Fruit fly (Drosophila melanogaster): ENCODE results near the gene tio.

Gene tio

dm6 chr2L:22018861-22019270, at the start of gene tio (continued):
- TF ChIP-seq Drgx (GFP tag; IDR thresholded peaks at IDR 0.05) (0 out of 2 replicates have a peak, but pooled peaks have one; percentile 36), Hr78 (GFP tag; optimal IDR thresholded peaks at IDR 0.05) (peak in 1 of 2 experiments; percentile 41), cg (GFP tag; optimal IDR thresholded peaks at IDR 0.05) (peak; percentile 85), Side (GFP tag; optimal IDR thresholded peaks at IDR 0.05) (peak; percentile 51), sens (GFP tag) (peak; percentile 44), Doc3 (GFP tag; IDR thresholded peaks at IDR 0.05; ENCODE audit: partially characterized antibody) (peak; percentile 62; the same call in 2 of the 3 replicates), cad (GFP tag; optimal IDR thresholded peaks at IDR 0.05) (peak; percentile 67), Eip74EF (GFP tag; optimal IDR thresholded peaks at IDR 0.05) (no peak), abd-A (tag; optimal IDR thresholded peaks at IDR 0.05) (peak; percentile 70), CG13287 (GFP tag; IDR thresholded peaks at IDR 0.05; ENCODE audit: partially characterized antibody) (peak; percentile 66), CG32532 (GFP tag; IDR thresholded peaks at IDR 0.05) (peak; percentile 51; the same call in 1 of the 2 replicates), CG9932 (GFP tag; IDR thresholded peaks at IDR 0.05) (peak; percentile 30; the same call in 1 of the 2 replicates), bowl (GFP tag; IDR thresholded peaks at IDR 0.05) (peak; percentile 58; the same call in 1 of the 2 replicates), CG16813 (GFP tag; IDR thresholded peaks at IDR 0.05; ENCODE audit: partially characterized antibody) (peak; percentile 18; the same call in 1 of the 3 replicates), ci (GFP tag; IDR thresholded peaks at IDR 0.05) (peak; percentile 61; the same call in 2 of the 3 replicates), ewg (GFP tag; optimal IDR thresholded peaks at IDR 0.05) (peak; percentile 84), lbe (GFP tag; optimal IDR thresholded peaks at IDR 0.05) (peak; percentile 60), CG10321 (GFP tag; IDR thresholded peaks at IDR 0.05) (0 out of 2 replicates have a peak, but pooled peaks have one; percentile 18), sr (GFP tag; IDR thresholded peaks at IDR 0.05) (peak; percentile 43; the same call in 1 of the 3 replicates), Nf-YB (GFP tag; optimal IDR thresholded peaks at IDR 0.05) (peak; percentile 80), CG17385 (GFP tag; optimal IDR thresholded peaks at IDR 0.05) (peak; percentile 41), Adf1 (GFP tag; IDR thresholded peaks at IDR 0.05) (peak; percentile 95), CG2129 (GFP tag; IDR thresholded peaks at IDR 0.05; ENCODE audit: partially characterized antibody) (peak; percentile 26; the same call in 1 of the 2 replicates), CG15601 (tag; optimal IDR thresholded peaks at IDR 0.05) (peak; percentile 58), Dll (GFP tag; IDR thresholded peaks at IDR 0.05; ENCODE audit: partially characterized antibody) (peak; percentile 71; the same call in 3 of the 4 replicates), CG11695 (GFP tag; IDR thresholded peaks at IDR 0.05) (peak; percentile 24; the same call in 1 of the 3 replicates), Neu2 (GFP tag; optimal IDR thresholded peaks at IDR 0.05; ENCODE audit: borderline replicate concordance) (peak; percentile 32), vvl (GFP tag; IDR thresholded peaks at IDR 0.05) (peak; percentile 46), zen2 (GFP tag; IDR thresholded peaks at IDR 0.05; ENCODE audit: partially characterized antibody) (peak; percentile 76), rib (GFP tag; IDR thresholded peaks at IDR 0.05) (peak; percentile 16; the same call in 1 of the 2 replicates)

dm6 chr2L:21970698-21971395, 48.2 kb upstream of the tio start:
- TF ChIP-seq CG3847 (GFP tag; IDR thresholded peaks at IDR 0.05) = no peak
- peak; percentile 23 for TF ChIP-seq Kr (GFP tag; optimal IDR thresholded peaks at IDR 0.05)
- no peak for TF ChIP-seq CG4854 (GFP tag; optimal IDR thresholded peaks at IDR 0.05)
- TF ChIP-seq CG3726 (GFP tag; IDR thresholded peaks at IDR 0.05) = no peak
- TF ChIP-seq CG10543 (GFP tag; optimal IDR thresholded peaks at IDR 0.05) = peak; percentile 40
- peak; percentile 72 for TF ChIP-seq CG6254 (GFP tag; optimal IDR thresholded peaks at IDR 0.05)
- TF ChIP-seq kah (GFP tag; optimal IDR thresholded peaks at IDR 0.05) = peak; percentile 19
- peak; percentile 13 for TF ChIP-seq CG13894 (tag; optimal IDR thresholded peaks at IDR 0.05)
- TF ChIP-seq CG11456 (GFP tag; IDR thresholded peaks at IDR 0.05) = no peak
- no peak for TF ChIP-seq CG33213 (GFP tag; optimal IDR thresholded peaks at IDR 0.05)
- no peak for TF ChIP-seq emc (GFP tag; optimal IDR thresholded peaks at IDR 0.05)
- TF ChIP-seq CG2199 (GFP tag; IDR thresholded peaks at IDR 0.05) = peak; percentile 14; the same call in 1 of the 3 replicates
- no peak for TF ChIP-seq Deaf1 (tag; optimal IDR thresholded peaks at IDR 0.05)
- no peak for TF ChIP-seq Sox100B (GFP tag; optimal IDR thresholded peaks at IDR 0.05)
- no peak for TF ChIP-seq zfh1 (GFP tag; IDR thresholded peaks at IDR 0.05)
- peak; percentile 94 for TF ChIP-seq scrt (GFP tag; optimal IDR thresholded peaks at IDR 0.05)
- peak; percentile 98 for TF ChIP-seq onecut (GFP tag; IDR thresholded peaks at IDR 0.05)
- no peak for TF ChIP-seq Xbp1 (GFP tag; optimal IDR thresholded peaks at IDR 0.05)
- TF ChIP-seq Asciz (GFP tag; optimal IDR thresholded peaks at IDR 0.05) = peak; percentile 51

Measured in whole organism, embryonic.